Worm (Caenorhabditis elegans) whole organism, mixed stage, embryonic: ENCODE results near the gene H03G16.5.

Source experiments
- M03D4.4 ChIP-seq: sonication (generic microtip); optimal IDR thresholded peaks from 2 replicates; lab custom pipeline; 2017; ENCODE audit warnings: mild to moderate bottlenecking, missing genetic modification characterization, missing compliant biosample characterization
- bed-3 ChIP-seq: fragments of 200-800 bp; sonication (Bioruptor generic); optimal IDR thresholded peaks from 3 replicates; lab custom pipeline; 2018; ENCODE audit warnings: mild to moderate bottlenecking, missing genetic modification characterization, moderate library complexity, missing compliant biosample characterization
- blmp-1 ChIP-seq: fragments of 150-350 bp; optimal IDR thresholded peaks from 2 replicates; lab custom pipeline; 2014; ENCODE audit warnings: missing biosample characterization, missing genetic modification characterization
- ceh-43 ChIP-seq: fragments of 200-800 bp; sonication (Bioruptor generic); optimal IDR thresholded peaks from 2 replicates; lab custom pipeline; 2018; ENCODE audit warnings: mild to moderate bottlenecking, missing genetic modification characterization, moderate library complexity, missing compliant biosample characterization
- ceh-83 ChIP-seq: fragments of 200-800 bp; sonication (Bioruptor generic); optimal IDR thresholded peaks from 2 replicates; lab custom pipeline; 2018; ENCODE audit warnings: mild to moderate bottlenecking, missing genetic modification characterization, missing compliant biosample characterization
- ces-1 ChIP-seq: fragments of 150-350 bp; optimal IDR thresholded peaks from 2 replicates; lab custom pipeline; 2014; ENCODE audit warnings: missing biosample characterization, missing genetic modification reagents, missing genetic modification characterization
- cnd-1 ChIP-seq: fragments of 200-800 bp; sonication (Bioruptor generic); optimal IDR thresholded peaks from 2 replicates; lab custom pipeline; 2018; ENCODE audit warnings: mild to moderate bottlenecking, missing genetic modification characterization, missing compliant biosample characterization
- drap-1 ChIP-seq: fragments of 200-800 bp; sonication (Bioruptor generic); optimal IDR thresholded peaks from 3 replicates; lab custom pipeline; 2018; ENCODE audit warnings: mild to moderate bottlenecking, missing genetic modification characterization, missing compliant biosample characterization
- elt-1 ChIP-seq: sonication (generic microtip); optimal IDR thresholded peaks from 2 replicates; lab custom pipeline; 2017; ENCODE audit warnings: missing genetic modification characterization, mild to moderate bottlenecking, missing compliant biosample characterization, antibody characterized with exemption, moderate library complexity, borderline replicate concordance; ENCODE audit not compliant: insufficient read depth
- elt-3 ChIP-seq: fragments of 150-350 bp; optimal IDR thresholded peaks from 2 replicates; lab custom pipeline; 2014; ENCODE audit warnings: missing biosample characterization, missing genetic modification characterization
- flh-1 ChIP-seq: fragments of 200-800 bp; sonication (Bioruptor generic); optimal IDR thresholded peaks from 2 replicates; lab custom pipeline; 2018; ENCODE audit warnings: mild to moderate bottlenecking, missing genetic modification characterization, moderate library complexity, missing compliant biosample characterization
- ham-2 ChIP-seq: fragments of 200-800 bp; sonication (Bioruptor generic); optimal IDR thresholded peaks from 2 replicates; lab custom pipeline; 2018; ENCODE audit warnings: mild to moderate bottlenecking, missing genetic modification characterization, missing compliant biosample characterization
- hlh-1 ChIP-seq: fragments of 150-350 bp; optimal IDR thresholded peaks from 2 replicates; lab custom pipeline; 2014; ENCODE audit warnings: missing biosample characterization, missing genetic modification reagents, missing genetic modification characterization
- lin-13 ChIP-seq: fragments of 150-350 bp; optimal IDR thresholded peaks from 2 replicates; lab custom pipeline; 2014; ENCODE audit warnings: missing biosample characterization, missing genetic modification characterization
- lin-32 ChIP-seq: fragments of 200-800 bp; sonication (Bioruptor generic); optimal IDR thresholded peaks from 2 replicates; lab custom pipeline; 2018; ENCODE audit warnings: mild to moderate bottlenecking, missing genetic modification characterization, missing compliant biosample characterization
- lsy-2 ChIP-seq: fragments of 150-350 bp; optimal IDR thresholded peaks from 2 replicates; lab custom pipeline; 2014; ENCODE audit warnings: missing biosample characterization, missing genetic modification characterization
- mab-5 ChIP-seq: fragments of 150-350 bp; optimal IDR thresholded peaks from 2 replicates; lab custom pipeline; 2014; ENCODE audit warnings: missing biosample characterization, missing genetic modification characterization
- mep-1 ChIP-seq: fragments of 150-350 bp; optimal IDR thresholded peaks from 2 replicates; lab custom pipeline; 2017; ENCODE audit warnings: missing biosample characterization, missing genetic modification reagents, missing genetic modification characterization, inconsistent platforms
- mls-2 ChIP-seq: sonication (generic microtip); optimal IDR thresholded peaks from 2 replicates; lab custom pipeline; 2016; ENCODE audit warnings: mild to moderate bottlenecking, missing genetic modification characterization, moderate library complexity, missing compliant biosample characterization
- nhr-12 ChIP-seq: fragments of 150-350 bp; optimal IDR thresholded peaks from 2 replicates; lab custom pipeline; 2014; ENCODE audit warnings: missing biosample characterization, missing genetic modification characterization
- nhr-2 ChIP-seq: fragments of 150-350 bp; optimal IDR thresholded peaks from 2 replicates; lab custom pipeline; 2014; ENCODE audit warnings: missing biosample characterization, missing genetic modification characterization
- nhr-237 ChIP-seq: fragments of 150-350 bp; optimal IDR thresholded peaks from 2 replicates; lab custom pipeline; 2014; ENCODE audit warnings: missing biosample characterization, missing genetic modification characterization
- nhr-28 ChIP-seq: fragments of 150-350 bp; optimal IDR thresholded peaks from 2 replicates; lab custom pipeline; 2014; ENCODE audit warnings: missing biosample characterization, missing genetic modification characterization
- nhr-76 ChIP-seq: sonication (generic microtip); optimal IDR thresholded peaks from 2 replicates; lab custom pipeline; 2017; ENCODE audit warnings: missing biosample characterization, missing genetic modification characterization
- sem-2 ChIP-seq: fragments of 200-800 bp; sonication (Bioruptor generic); optimal IDR thresholded peaks from 2 replicates; lab custom pipeline; 2018; ENCODE audit warnings: mild to moderate bottlenecking, missing genetic modification characterization, missing compliant biosample characterization
- sptf-1 ChIP-seq: sonication (generic microtip); optimal IDR thresholded peaks from 2 replicates; lab custom pipeline; 2017; ENCODE audit warnings: mild to moderate bottlenecking, missing genetic modification characterization, moderate library complexity, missing compliant biosample characterization
- tbx-8 ChIP-seq: fragments of 200-800 bp; sonication (Bioruptor generic); optimal IDR thresholded peaks from 2 replicates; lab custom pipeline; 2018; ENCODE audit warnings: mild to moderate bottlenecking, missing genetic modification characterization, moderate library complexity, missing compliant biosample characterization
- unc-120 ChIP-seq: sonication (generic microtip); optimal IDR thresholded peaks from 2 replicates; lab custom pipeline; 2017; ENCODE audit warnings: missing genetic modification characterization, missing compliant biosample characterization; ENCODE audit not compliant: poor library complexity, severe bottlenecking
- unc-62 ChIP-seq: fragments of 150-350 bp; optimal IDR thresholded peaks from 2 replicates; lab custom pipeline; 2014; ENCODE audit warnings: missing biosample characterization, missing genetic modification reagents, missing genetic modification characterization
- zip-8 ChIP-seq: fragments of 150-350 bp; optimal IDR thresholded peaks from 2 replicates; lab custom pipeline; 2014; ENCODE audit warnings: missing biosample characterization, missing genetic modification characterization
- ztf-11 ChIP-seq: fragments of 150-350 bp; optimal IDR thresholded peaks from 2 replicates; lab custom pipeline; 2014; ENCODE audit warnings: missing biosample characterization, missing genetic modification characterization

H03G16.5 gene

DNA sequence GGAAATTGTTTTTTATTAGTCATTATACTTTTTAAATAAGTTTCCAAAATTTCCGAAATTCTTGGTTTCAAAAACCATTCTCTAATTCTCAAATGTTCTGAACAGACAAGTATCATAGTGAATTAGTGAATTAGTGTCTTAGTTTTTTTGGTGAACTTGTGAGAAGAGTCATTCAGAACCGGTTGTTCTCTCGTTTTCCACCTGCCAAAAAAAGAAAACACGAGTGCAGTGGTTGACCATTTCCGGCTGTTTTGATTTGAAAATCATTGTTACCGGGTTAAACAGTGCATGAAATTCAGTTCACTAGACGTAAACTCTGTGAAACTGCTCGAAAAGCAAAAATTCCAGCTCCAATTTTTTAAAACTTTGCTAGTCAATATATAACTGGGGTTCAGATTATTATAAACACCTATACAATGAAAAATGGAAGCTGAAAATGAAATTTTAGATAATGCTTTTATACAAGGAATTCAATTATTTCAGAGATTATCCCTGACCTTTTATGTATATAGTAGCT is 16.9 kb downstream of the H03G16.5 start:
- TF ChIP-seq mep-1 (tag; lab: Kevin White, UChicago) (no peak), nhr-76 (tag; lab: Kevin White, UChicago) (no peak), elt-3 (tag; lab: Kevin White, UChicago) (no peak), nhr-237 (no peak), lin-32 (GFP tag; lab: Kevin White, UChicago) (no peak), bed-3 (no peak), lin-13 (tag; lab: Kevin White, UChicago) (no peak), ces-1 (GFP tag; lab: Kevin White, UChicago) (no peak), ceh-43 (GFP tag; lab: Kevin White, UChicago) (no peak), flh-1 (no peak), cnd-1 (tag; lab: Kevin White, UChicago) (no peak), zip-8 (tag; lab: Kevin White, UChicago) (no peak), unc-62 (no peak), sptf-1 (tag; lab: Kevin White, UChicago) (no peak), ham-2 (no peak), nhr-28 (tag; lab: Kevin White, UChicago) (no peak), mab-5 (tag; lab: Kevin White, UChicago) (no peak), lsy-2 (tag; lab: Kevin White, UChicago) (no peak), unc-120 (tag; lab: Kevin White, UChicago) (no peak)
- TF ChIP-seq, all 35 proteins: peak for 0

DNA sequence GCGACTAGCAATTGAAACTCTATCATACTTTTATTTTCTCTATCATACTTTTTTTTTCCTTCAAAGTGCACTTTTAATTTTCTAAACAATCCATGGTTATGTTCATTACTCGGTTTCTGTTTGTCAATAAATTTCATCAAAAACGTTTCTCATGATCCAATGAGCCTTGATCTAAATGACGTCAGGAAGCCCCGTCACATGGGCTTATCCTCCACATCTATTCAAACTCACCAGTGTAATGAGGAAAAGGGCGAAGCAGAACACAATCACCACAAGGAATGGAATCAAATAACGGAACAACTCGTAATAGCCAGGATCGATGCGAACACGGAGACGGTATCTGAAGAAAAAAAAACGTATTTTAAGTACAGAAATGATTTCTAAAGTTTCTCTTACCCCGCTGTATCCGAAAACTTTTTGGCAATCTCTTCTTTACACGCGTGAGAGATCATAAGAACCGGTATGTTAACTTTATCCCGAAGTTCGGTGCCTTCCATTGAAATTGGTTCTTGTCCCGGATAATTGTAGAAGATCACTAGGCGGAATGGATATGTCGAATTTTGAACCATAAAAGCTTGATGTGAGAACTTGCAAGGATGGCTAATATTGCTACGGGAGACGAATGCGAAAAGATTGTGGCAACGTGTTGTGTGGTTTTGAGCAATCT is 17.5 kb downstream of the H03G16.5 start:
- TF ChIP-seq elt-3 (tag; lab: Kevin White, UChicago) (no peak), nhr-2 (no peak), mab-5 (tag; lab: Kevin White, UChicago) (no peak)

DNA sequence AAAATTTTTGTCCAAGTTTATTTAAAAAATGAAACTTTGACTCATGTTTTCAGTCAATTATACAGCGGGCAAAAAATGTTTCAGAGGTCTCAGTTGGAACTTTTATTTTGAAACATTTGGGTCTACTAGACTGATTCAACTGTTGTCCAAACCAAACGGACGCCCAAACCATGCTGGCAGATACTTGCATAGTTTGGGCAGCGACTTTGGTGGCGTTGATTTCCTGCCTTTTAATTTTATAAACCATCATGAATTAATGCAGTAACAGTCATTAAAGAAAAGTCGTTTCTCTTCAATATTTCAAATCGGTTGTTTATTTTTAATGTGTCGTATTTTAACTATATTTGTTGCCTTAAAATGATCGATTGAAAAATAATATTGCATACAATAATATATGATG is 20.4 kb downstream of the H03G16.5 start:
- TF ChIP-seq ztf-11 (tag; lab: Kevin White, UChicago) (no peak), sptf-1 (tag; lab: Kevin White, UChicago) (no peak), nhr-28 (tag; lab: Kevin White, UChicago) (no peak), drap-1 (GFP tag; lab: Kevin White, UChicago) (no peak), flh-1 (no peak), lin-13 (tag; lab: Kevin White, UChicago) (no peak), bed-3 (no peak), ceh-83 (no peak), nhr-2 (no peak), elt-1 (tag; lab: Kevin White, UChicago) (no peak), ceh-43 (GFP tag; lab: Kevin White, UChicago) (no peak), ces-1 (GFP tag; lab: Kevin White, UChicago) (no peak), mls-2 (tag; lab: Kevin White, UChicago) (no peak), tbx-8 (GFP tag; lab: Kevin White, UChicago) (no peak), nhr-76 (tag; lab: Kevin White, UChicago) (no peak), hlh-1 (tag; lab: Kevin White, UChicago) (no peak)

DNA sequence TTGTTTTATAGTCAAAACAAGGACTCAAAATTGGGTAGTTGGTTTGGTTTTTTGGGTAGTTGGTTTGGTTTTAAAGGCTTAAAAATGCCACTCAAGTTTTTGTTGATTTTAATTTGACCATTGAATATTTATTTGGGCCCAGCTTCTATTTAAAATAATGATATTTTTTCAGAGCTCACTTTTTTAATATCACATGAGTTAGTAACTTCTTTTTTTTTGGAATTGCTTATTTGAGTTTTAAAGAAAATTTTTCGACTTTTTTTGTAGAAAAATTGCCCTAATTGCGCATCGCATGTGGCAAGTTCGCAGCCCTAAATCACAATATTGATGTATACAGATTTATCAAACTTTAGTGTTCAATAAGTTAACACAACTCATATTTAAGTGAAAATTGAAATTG is 20.9 kb downstream of the H03G16.5 start:
- TF ChIP-seq nhr-28 (tag; lab: Kevin White, UChicago) (no peak), blmp-1 (no peak), sem-2 (GFP tag; lab: Kevin White, UChicago) (no peak), lsy-2 (tag; lab: Kevin White, UChicago) (no peak), M03D4.4 (tag; lab: Kevin White, UChicago) (no peak), nhr-12 (tag; lab: Kevin White, UChicago) (no peak), nhr-237 (no peak), ceh-43 (GFP tag; lab: Kevin White, UChicago) (no peak), mep-1 (tag; lab: Kevin White, UChicago) (no peak)
- TF ChIP-seq, all 35 proteins: peak for 0

DNA sequence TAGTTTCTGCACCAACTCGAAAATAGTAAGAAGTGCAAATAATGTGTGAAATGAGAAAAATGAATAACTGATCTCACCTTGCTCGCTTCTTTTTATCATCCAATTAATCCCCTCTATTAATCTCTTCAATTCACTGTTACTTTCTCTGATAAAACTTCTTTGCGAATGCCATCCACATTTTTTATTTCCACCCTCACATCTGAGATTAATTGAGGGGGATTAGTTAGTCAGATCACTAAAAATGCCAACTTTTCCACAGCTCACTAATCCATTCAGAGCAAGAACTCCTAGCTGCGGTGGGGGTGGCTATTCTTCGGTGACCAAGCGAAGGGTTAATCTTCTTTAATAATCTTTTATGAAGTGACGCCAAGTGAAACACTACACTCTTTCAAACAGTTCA is 21.9 kb downstream of the H03G16.5 start, which contains the start of gene dsc-1:
dsc-1 (minus strand) TSS at position 46 of the 400 bp plus-strand sequence.
- TF ChIP-seq elt-1 (tag; lab: Kevin White, UChicago) = no peak
- no peak for TF ChIP-seq nhr-76 (tag; lab: Kevin White, UChicago)
- TF ChIP-seq ceh-83 = no peak
- no peak for TF ChIP-seq mab-5 (tag; lab: Kevin White, UChicago)
- TF ChIP-seq elt-3 (tag; lab: Kevin White, UChicago) = no peak
